Worm (Caenorhabditis elegans): Measurements from ENCODE around the gene C54F6.19.

Gene C54F6.19

ce11 chrV:7532947-7533346 lies 12.3 kb upstream of the C54F6.19 start, which contains the start of gene C54F6.3:
Gene C54F6.3, plus strand, starts transcription at chrV:7533247.
- no peak for TF ChIP-seq unc-62 (GFP tag; optimal IDR thresholded peaks at IDR 0.05)

- no peak for TF ChIP-seq unc-62 (GFP tag; optimal IDR thresholded peaks at IDR 0.05)
Measured at ce11 chrV:7538018-7538417, 7.3 kb upstream of the C54F6.19 start, which contains the start of gene C54F6.12. Gene C54F6.12, minus strand, starts transcription at chrV:7538118.

- no peak for TF ChIP-seq unc-62 (GFP tag; optimal IDR thresholded peaks at IDR 0.05)
Measured at ce11 chrV:7539015-7539414, 6.3 kb upstream of the C54F6.19 start, which contains the start of gene srh-268. Gene srh-268, plus strand, starts transcription at chrV:7539315.

- no peak for TF ChIP-seq unc-62 (GFP tag; optimal IDR thresholded peaks at IDR 0.05)
Measured at ce11 chrV:7543728-7544127, 1.6 kb upstream of the C54F6.19 start.

- TF ChIP-seq unc-62 (GFP tag; optimal IDR thresholded peaks at IDR 0.05) = no peak
Measured at ce11 chrV:7547479-7547878, 2.2 kb downstream of the C54F6.19 start, which contains the start of gene ftn-1. Gene ftn-1, minus strand, starts transcription at chrV:7547579.

- TF ChIP-seq unc-62 (GFP tag; optimal IDR thresholded peaks at IDR 0.05) = no peak
Measured at ce11 chrV:7548017-7548416, 2.7 kb downstream of the C54F6.19 start.

- no peak for TF ChIP-seq unc-62 (GFP tag; optimal IDR thresholded peaks at IDR 0.05)
Measured at ce11 chrV:7551821-7552220, 6.5 kb downstream of the C54F6.19 start, which contains the start of gene F19F10.3. Gene F19F10.3, plus strand, starts transcription at chrV:7552121.

ce11 chrV:7553873-7554362 lies 8.6 kb downstream of the C54F6.19 start, which contains the start of gene ttr-10:
Gene ttr-10, minus strand, starts transcription at chrV:7553923.
- no peak for TF ChIP-seq unc-62 (GFP tag; optimal IDR thresholded peaks at IDR 0.05)

ce11 chrV:7555875-7556274 lies 10.6 kb downstream of the C54F6.19 start:
- TF ChIP-seq unc-62 (GFP tag; optimal IDR thresholded peaks at IDR 0.05) = no peak

ce11 chrV:7558693-7559092 lies 13.4 kb downstream of the C54F6.19 start, which contains the start of gene ets-7:
Gene ets-7, minus strand, starts transcription at chrV:7558793.
- TF ChIP-seq unc-62 (GFP tag; optimal IDR thresholded peaks at IDR 0.05) = no peak

ce11 chrV:7562947-7563346 lies 17.7 kb downstream of the C54F6.19 start, which contains the start of gene F19F10.1:
Gene F19F10.1, plus strand, starts transcription at chrV:7563247.
- no peak for TF ChIP-seq unc-62 (GFP tag; optimal IDR thresholded peaks at IDR 0.05)

ce11 chrV:7570290-7570689 lies 25.0 kb downstream of the C54F6.19 start, which contains the start of gene clec-212:
Gene clec-212, minus strand, starts transcription at chrV:7570390.
- no peak for TF ChIP-seq unc-62 (GFP tag; optimal IDR thresholded peaks at IDR 0.05)

- no peak for TF ChIP-seq unc-62 (GFP tag; optimal IDR thresholded peaks at IDR 0.05)
Measured at ce11 chrV:7570955-7571354, 25.7 kb downstream of the C54F6.19 start, which contains the start of gene F19F10.14. Gene F19F10.14, minus strand, starts transcription at chrV:7571055.

- no peak for TF ChIP-seq unc-62 (GFP tag; optimal IDR thresholded peaks at IDR 0.05)
Measured at ce11 chrV:7575563-7575962, 30.3 kb downstream of the C54F6.19 start, which contains the start of the genes snu-66 and ints-9. Gene snu-66, minus strand, starts transcription at chrV:7575670. Gene ints-9, plus strand, starts transcription at chrV:7575802.

ce11 chrV:7580378-7580777 lies 35.1 kb downstream of the C54F6.19 start, which contains the start of gene ets-6:
Gene ets-6, minus strand, starts transcription at chrV:7580546.
- no peak for TF ChIP-seq unc-62 (GFP tag; optimal IDR thresholded peaks at IDR 0.05)

- TF ChIP-seq unc-62 (GFP tag; optimal IDR thresholded peaks at IDR 0.05) = no peak
Measured at ce11 chrV:7587637-7588036, 42.4 kb downstream of the C54F6.19 start, which contains the start of the genes F19F10.11 and C50E3.5. Gene F19F10.11, minus strand, starts transcription at chrV:7587704. Gene C50E3.5, plus strand, starts transcription at chrV:7587996.

ce11 chrV:7590454-7590853 lies 45.2 kb downstream of the C54F6.19 start, which contains the start of gene C50E3.6:
Gene C50E3.6, minus strand, starts transcription at chrV:7590554.
- TF ChIP-seq unc-62 (GFP tag; optimal IDR thresholded peaks at IDR 0.05) = no peak
